Fruit fly (Drosophila melanogaster) S2 (cell line): ENCODE measurements around the gene Ptp69D.

Experiments used
- CG8478 ChIP-seq: fragments of >200 bp; optimal IDR thresholded peaks from 2 replicates; lab custom pipeline; 2018
- CTCF ChIP-seq, 2 experiments: fragments of >200 bp; optimal IDR thresholded peaks; 2 replicates each; lab custom pipeline; 2018

The Ptp69D gene

DNA sequence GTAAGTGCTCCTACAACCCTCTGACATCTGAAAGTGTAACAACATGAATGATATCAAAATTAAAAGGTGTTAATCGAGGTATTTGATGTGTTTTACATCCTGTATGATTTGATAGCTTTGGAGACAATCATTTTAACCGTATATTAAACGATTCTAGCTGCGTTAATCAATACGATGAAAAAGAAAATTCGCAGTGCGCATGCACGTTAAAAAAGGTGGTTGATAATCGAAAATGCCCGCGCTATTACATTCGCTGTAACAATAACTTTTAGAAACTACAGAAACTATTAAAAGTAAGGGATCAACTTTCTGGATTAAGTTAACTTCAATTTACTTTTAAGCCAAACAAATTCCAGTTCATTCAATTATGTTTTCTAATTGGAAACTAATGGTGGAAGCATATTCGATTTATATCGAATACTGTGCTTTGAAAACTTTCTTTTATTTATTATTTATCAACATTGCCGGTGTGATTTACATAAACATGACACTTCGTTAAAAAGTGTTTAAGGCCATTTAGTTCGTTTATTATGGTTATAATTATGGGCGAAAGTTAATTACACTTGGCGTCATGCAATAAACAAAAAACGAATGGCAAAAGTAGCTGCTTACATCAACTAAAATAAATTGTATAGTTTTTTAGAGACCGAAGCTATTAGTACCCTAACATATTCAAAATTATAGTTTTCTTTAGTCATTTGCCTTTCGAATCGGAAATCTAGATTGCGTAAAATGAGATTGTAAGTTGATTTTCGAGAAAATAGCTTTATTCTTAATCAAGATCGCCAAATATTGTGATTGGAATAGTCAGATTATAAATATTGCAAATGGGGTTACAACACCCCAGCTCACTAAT is 14.2 kb downstream of the Ptp69D start:
- TF ChIP-seq CG8478 (no peak), CTCF (optimal IDR thresholded peaks at IDR 0.05; lab: Kevin White, UChicago) (no peak)

DNA sequence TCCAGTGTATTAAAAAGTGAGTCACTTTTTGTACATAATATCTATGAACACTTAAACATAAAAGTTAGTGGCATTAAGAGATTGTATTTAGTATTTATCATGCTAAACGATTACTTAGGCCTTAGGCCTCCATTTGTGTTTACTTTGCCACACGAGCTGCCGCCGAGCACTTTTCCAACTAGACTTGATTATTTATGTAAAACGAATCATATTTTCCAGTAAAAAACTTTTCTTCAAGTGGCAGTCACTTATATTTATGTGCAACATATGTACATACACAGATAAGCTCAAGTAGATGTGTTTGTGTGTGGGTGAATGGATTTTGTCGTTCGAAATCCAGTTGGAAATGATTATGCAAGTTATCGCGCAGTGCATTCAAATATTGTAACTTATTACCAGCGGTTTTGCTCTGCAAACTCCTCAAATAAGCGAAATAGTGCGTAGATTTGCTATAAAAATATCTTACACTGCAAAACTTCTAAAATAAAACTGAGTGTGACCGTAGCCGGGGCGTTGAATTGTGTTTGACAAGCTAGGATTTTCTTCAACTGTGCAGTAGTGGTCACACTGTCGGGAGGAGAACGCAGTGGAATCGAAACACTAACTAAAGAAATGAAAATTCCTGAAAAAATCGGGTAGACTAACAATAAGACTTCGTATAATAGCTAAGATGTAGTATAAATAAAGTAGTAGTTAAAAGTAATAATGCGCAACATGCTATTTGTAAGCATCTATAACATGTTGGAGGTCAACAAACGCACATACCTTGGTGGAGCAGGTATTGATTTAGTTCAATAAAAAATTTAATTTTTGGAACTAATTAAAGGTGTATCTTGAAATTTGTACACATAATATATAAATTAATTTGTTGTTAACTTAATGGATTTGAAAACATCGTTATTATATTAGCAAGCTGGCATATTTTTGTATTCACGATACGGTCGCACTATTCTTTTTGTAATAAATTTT is 15.1 kb downstream of the Ptp69D start, which contains the start of the genes Klc and CG10984:
Gene Klc, minus strand, starts transcription at position 490 of the 969 bp plus-strand sequence.
Gene CG10984, plus strand, starts transcription at position 553 of the 969 bp plus-strand sequence.
- no peak for TF ChIP-seq CG8478
- no peak for TF ChIP-seq CTCF (optimal IDR thresholded peaks at IDR 0.05; lab: Kevin White, UChicago)

DNA sequence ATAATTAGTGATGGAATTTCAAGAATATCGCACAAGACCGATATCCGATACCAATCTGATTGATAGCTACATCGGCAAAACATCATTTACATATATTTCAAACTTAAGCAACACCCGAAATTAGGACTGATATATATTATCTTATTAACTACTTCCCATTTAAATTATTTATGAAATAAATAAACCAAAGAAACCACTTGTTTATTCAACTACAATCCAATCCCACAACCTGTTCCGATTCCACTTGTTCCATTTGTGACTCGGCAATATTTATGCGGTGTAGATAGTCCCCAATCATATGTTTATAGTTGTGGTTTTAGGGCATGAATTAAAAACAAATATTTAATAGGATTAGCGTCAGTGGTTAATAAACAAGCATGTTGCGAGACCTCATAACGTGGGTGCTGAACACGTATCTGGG is 20.0 kb downstream of the Ptp69D start, which contains the start of the genes CG10973 and Vps13D:
Gene CG10973, minus strand, starts transcription at position 6 of the 421 bp plus-strand sequence.
Gene Vps13D, plus strand, starts transcription at position 281 of the 421 bp plus-strand sequence.
- TF ChIP-seq CG8478 (no peak), CTCF (optimal IDR thresholded peaks at IDR 0.05; lab: Kevin White, UChicago) (no peak)

- TF ChIP-seq CTCF (optimal IDR thresholded peaks at IDR 0.05; lab: Kevin White, UChicago) (no peak), CG8478 (no peak)
Observed at dm6 chr3L:12772740-12773686, 38.3 kb downstream of the Ptp69D start, which contains the start of gene Hip1. Hip1 (minus strand) TSS chr3L:12773573.

- TF ChIP-seq CG8478: no peak
- no peak for TF ChIP-seq CTCF (optimal IDR thresholded peaks at IDR 0.05; lab: Kevin White, UChicago)
Observed at dm6 chr3L:12778616-12779015, 43.9 kb downstream of the Ptp69D start, which contains the start of gene CG32106. CG32106 (minus strand) TSS chr3L:12778716.

dm6 chr3L:12780997-12781396 is 46.3 kb downstream of the Ptp69D start, which contains the start of the genes CG10969 and CG17666:
CG10969 (minus strand) TSS chr3L:12781097.
CG17666 (plus strand) TSS chr3L:12781325.
- TF ChIP-seq CG8478: no peak
- TF ChIP-seq CTCF (optimal IDR thresholded peaks at IDR 0.05; lab: Kevin White, UChicago): no peak

dm6 chr3L:12789875-12790373 is 55.2 kb downstream of the Ptp69D start, which contains the start of gene CG42709:
CG42709 (plus strand) TSS chr3L:12790192.
- TF ChIP-seq CTCF (optimal IDR thresholded peaks at IDR 0.05; lab: Kevin White, UChicago) (no peak), CG8478 (no peak)
